Fruit fly (Drosophila melanogaster): ENCODE results near the gene RIOK1.
A peak's percentile ranks its signal among the peaks of the same experiment; 100 is the strongest.

RIOK1 gene

DNA sequence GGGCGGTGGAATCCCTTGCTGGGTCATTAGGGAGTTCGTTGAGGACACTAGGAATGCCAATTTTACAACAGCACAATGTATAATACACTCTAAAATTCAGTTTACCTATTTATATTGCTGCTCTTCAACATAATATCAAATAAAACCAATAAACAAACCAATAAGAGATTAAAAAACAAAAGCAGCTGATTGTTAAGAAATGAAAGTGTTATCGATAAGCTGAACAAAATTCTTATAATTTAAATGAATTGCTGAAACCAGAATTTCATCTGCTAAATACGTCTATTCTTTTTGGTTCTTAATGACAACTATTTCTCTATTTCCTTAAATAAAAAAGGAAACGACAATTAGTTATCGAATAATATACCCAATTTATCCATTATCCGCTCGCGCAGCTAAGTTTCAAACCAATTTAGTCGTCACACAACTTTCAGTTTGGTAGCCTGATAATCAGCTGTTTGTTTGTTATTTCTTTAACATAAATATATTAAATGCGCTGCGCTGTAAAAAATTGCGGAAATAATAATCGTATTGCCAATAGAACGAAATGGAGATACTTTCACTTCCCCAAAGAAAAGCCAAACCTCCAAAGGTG is 43.0 kb upstream of the RIOK1 start, which contains the start of the genes Pldn and CG14135 (continued):
- TF ChIP-seq CG42726 (GFP tag; IDR thresholded peaks at IDR 0.05; ENCODE audit: partially characterized antibody), result no peak
- no peak for TF ChIP-seq bigmax (GFP tag; optimal IDR thresholded peaks at IDR 0.05)
- TF ChIP-seq Ravus (GFP tag; IDR thresholded peaks at IDR 0.05), result no peak
- no peak for TF ChIP-seq gem (tag; optimal IDR thresholded peaks at IDR 0.05)
- TF ChIP-seq MBD-R2 (GFP tag; IDR thresholded peaks at IDR 0.05), result peak; percentile 85
- TF ChIP-seq CG4820 (GFP tag; optimal IDR thresholded peaks at IDR 0.05), result no peak
- TF ChIP-seq CG7987 (GFP tag; optimal IDR thresholded peaks at IDR 0.05), result no peak
- peak; percentile 21 for TF ChIP-seq exex (tag; optimal IDR thresholded peaks at IDR 0.05)
- no peak for TF ChIP-seq CG43689 (GFP tag; IDR thresholded peaks at IDR 0.05)
- TF ChIP-seq nerfin-1 (tag; optimal IDR thresholded peaks at IDR 0.05), result no peak
- TF ChIP-seq rib (GFP tag; IDR thresholded peaks at IDR 0.05), result no peak
- TF ChIP-seq CG6654 (GFP tag; optimal IDR thresholded peaks at IDR 0.05), result peak; percentile 99
- TF ChIP-seq CG10654 (GFP tag; optimal IDR thresholded peaks at IDR 0.05), result no peak
- peak; percentile 75 for TF ChIP-seq pita (GFP tag; optimal IDR thresholded peaks at IDR 0.05)
- no peak for TF ChIP-seq CG14965 (GFP tag; optimal IDR thresholded peaks at IDR 0.05; ENCODE audit: borderline replicate concordance)
- TF ChIP-seq bsh (GFP tag; optimal IDR thresholded peaks at IDR 0.05), result no peak
- TF ChIP-seq NFAT (GFP tag; IDR thresholded peaks at IDR 0.05), result no peak
- TF ChIP-seq CG2199 (GFP tag; IDR thresholded peaks at IDR 0.05), result no peak
- peak; percentile 72 for TF ChIP-seq pzg (GFP tag; optimal IDR thresholded peaks at IDR 0.05)
- no peak for TF ChIP-seq CG1233 (GFP tag; optimal IDR thresholded peaks at IDR 0.05)
- no peak for TF ChIP-seq CG12236 (GFP tag; optimal IDR thresholded peaks at IDR 0.05)
- no peak for TF ChIP-seq CG8944 (GFP tag; optimal IDR thresholded peaks at IDR 0.05)
- no peak for TF ChIP-seq CG3281 (GFP tag; optimal IDR thresholded peaks at IDR 0.05)
- TF ChIP-seq MESR4 (GFP tag; optimal IDR thresholded peaks at IDR 0.05), result peak; percentile 29
- TF ChIP-seq Xbp1 (GFP tag; optimal IDR thresholded peaks at IDR 0.05), result no peak
- peak; percentile 25 for TF ChIP-seq lbe (GFP tag; optimal IDR thresholded peaks at IDR 0.05)
- TF ChIP-seq CG14710 (tag; optimal IDR thresholded peaks at IDR 0.05), result peak; percentile 55
- no peak for TF ChIP-seq CG18619 (GFP tag; optimal IDR thresholded peaks at IDR 0.05)
- peak; percentile 9 for TF ChIP-seq CHES-1-like (GFP tag; optimal IDR thresholded peaks at IDR 0.05)
- TF ChIP-seq p53 (GFP tag; optimal IDR thresholded peaks at IDR 0.05), result no peak
- TF ChIP-seq gsb-n (tag; optimal IDR thresholded peaks at IDR 0.05), result peak; percentile 14
- peak; percentile 63 for TF ChIP-seq stwl (tag; optimal IDR thresholded peaks at IDR 0.05)
- TF ChIP-seq zen (tag; optimal IDR thresholded peaks at IDR 0.05), result peak; percentile 37
- TF ChIP-seq CG4730 (GFP tag; IDR thresholded peaks at IDR 0.05), result no peak
- peak; percentile 39 for TF ChIP-seq CG34376 (GFP tag; optimal IDR thresholded peaks at IDR 0.05)
- TF ChIP-seq amos (GFP tag; IDR thresholded peaks at IDR 0.05; ENCODE audit: partially characterized antibody), result peak; percentile 16; the same call in 1 of the 2 replicates
- TF ChIP-seq row (GFP tag; IDR thresholded peaks at IDR 0.05), result no peak
- no peak for TF ChIP-seq gcm (GFP tag; optimal IDR thresholded peaks at IDR 0.05)
- TF ChIP-seq CG10366 (GFP tag; IDR thresholded peaks at IDR 0.05), result no peak
- peak; percentile 8 for TF ChIP-seq bcd (GFP tag; optimal IDR thresholded peaks at IDR 0.05)
- peak; percentile 68 for TF ChIP-seq scrt (GFP tag; optimal IDR thresholded peaks at IDR 0.05)
- no peak for TF ChIP-seq CG9609 (GFP tag; optimal IDR thresholded peaks at IDR 0.05)
- no peak for TF ChIP-seq abd-A (tag; optimal IDR thresholded peaks at IDR 0.05)
- peak; percentile 64 for TF ChIP-seq CTCF (GFP tag; optimal IDR thresholded peaks at IDR 0.05)
- peak in 1 of 2 experiments; percentile 28 for TF ChIP-seq Pdp1 (GFP tag; optimal IDR thresholded peaks at IDR 0.05)
- TF ChIP-seq phol (tag; optimal IDR thresholded peaks at IDR 0.05), result peak; percentile 19
- TF ChIP-seq CG10267 (tag; optimal IDR thresholded peaks at IDR 0.05), result peak; percentile 44
- peak; percentile 66 for TF ChIP-seq Med (GFP tag)
- no peak for TF ChIP-seq CG16779 (GFP tag; IDR thresholded peaks at IDR 0.05)
- no peak for TF ChIP-seq Gug (GFP tag; IDR thresholded peaks at IDR 0.05)
